Worm (Caenorhabditis elegans): ENCODE data around the gene dhhc-8.

Gene dhhc-8

DNA sequence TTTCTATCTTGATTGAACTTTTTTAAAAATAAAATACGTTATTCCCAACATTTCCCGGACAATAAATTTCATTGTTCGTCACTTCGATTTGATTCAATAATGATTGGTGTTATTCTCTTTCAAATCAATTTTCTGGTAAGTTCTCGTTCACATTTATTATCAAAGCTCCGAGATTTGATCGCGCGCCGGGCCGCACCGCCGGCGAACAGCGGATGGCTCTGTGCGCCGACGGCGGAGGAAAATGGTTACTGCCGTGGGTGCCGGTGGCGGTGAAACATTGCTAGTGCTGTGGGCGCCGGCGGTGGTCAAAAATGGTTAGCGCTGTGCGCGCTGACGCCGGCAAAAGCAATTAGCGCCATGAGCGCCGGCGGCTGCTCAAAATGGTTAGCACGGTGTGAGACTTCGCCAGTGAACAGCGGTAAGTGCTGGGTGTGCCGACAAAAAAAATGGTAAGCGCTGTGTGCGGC is 16.3 kb upstream of the dhhc-8 start, which contains the start of gene Y39E4B.13:
TSS of gene Y39E4B.13 (plus strand) at position 51 of the 467 bp plus-strand sequence.
- TF ChIP-seq K09A11.1 (tag; optimal IDR thresholded peaks at IDR 0.05; ENCODE audit: insufficient read depth) (no peak), elt-4 (tag; optimal IDR thresholded peaks at IDR 0.05) (no peak), T23F11.4 (GFP tag; optimal IDR thresholded peaks at IDR 0.05) (no peak), che-1 (tag; optimal IDR thresholded peaks at IDR 0.05) (no peak), C08G9.2 (tag; optimal IDR thresholded peaks at IDR 0.05) (no peak), hlh-6 (tag; optimal IDR thresholded peaks at IDR 0.05) (no peak), elt-2 (tag; optimal IDR thresholded peaks at IDR 0.05) (no peak), F13H6.1 (tag; optimal IDR thresholded peaks at IDR 0.05) (no peak), fax-1 (tag; optimal IDR thresholded peaks at IDR 0.05) (no peak), fkh-6 (tag; optimal IDR thresholded peaks at IDR 0.05) (no peak), odd-2 (tag; optimal IDR thresholded peaks at IDR 0.05) (no peak), sox-2 (GFP tag; IDR thresholded peaks at IDR 0.05) (no peak), ceh-19 (GFP tag; optimal IDR thresholded peaks at IDR 0.05) (no peak)

- TF ChIP-seq ceh-31 (tag; optimal IDR thresholded peaks at IDR 0.05), result no peak
- TF ChIP-seq K02D7.2 (tag; optimal IDR thresholded peaks at IDR 0.05), result peak; percentile 24
Measured at ce11 chrIII:13092352-13092751, 15.1 kb upstream of the dhhc-8 start.

ce11 chrIII:13099190-13099875 is 8.1 kb upstream of the dhhc-8 start, which contains the start of gene pqn-83:
Gene pqn-83, minus strand, starts transcription at chrIII:13099461.
- no peak for TF ChIP-seq ceh-19 (GFP tag; optimal IDR thresholded peaks at IDR 0.05)
- peak; percentile 82 for TF ChIP-seq nfya-1 (tag; optimal IDR thresholded peaks at IDR 0.05)

DNA sequence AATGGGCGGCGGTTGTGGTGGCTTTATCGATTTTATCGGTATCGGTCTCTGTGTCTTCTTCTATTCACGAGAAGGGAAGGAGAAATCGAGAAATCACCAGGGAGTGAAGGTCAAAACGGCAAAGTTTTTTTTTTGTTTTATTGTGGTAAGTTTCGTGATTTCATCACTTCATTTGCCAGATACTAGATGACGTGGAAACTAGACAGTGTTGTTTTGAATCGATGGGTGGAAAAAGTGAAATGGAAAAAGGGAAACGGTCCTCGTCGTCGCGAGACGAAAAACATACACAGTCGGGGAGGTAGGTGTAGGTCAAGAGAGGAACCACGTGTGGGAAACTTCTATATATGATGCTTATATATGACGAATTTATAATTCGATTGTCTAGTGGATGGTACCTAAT is 6.3 kb upstream of the dhhc-8 start:
- no peak for TF ChIP-seq che-1 (tag; optimal IDR thresholded peaks at IDR 0.05)
- no peak for TF ChIP-seq unc-3 (GFP tag; conservative IDR thresholded peaks at IDR 0.05)
- no peak for TF ChIP-seq unc-3 (tag; optimal IDR thresholded peaks at IDR 0.05)
- TF ChIP-seq ceh-48 (tag; optimal IDR thresholded peaks at IDR 0.05), result no peak
- TF ChIP-seq ztf-16 (tag; optimal IDR thresholded peaks at IDR 0.05), result no peak
- no peak for TF ChIP-seq ttx-3 (tag; optimal IDR thresholded peaks at IDR 0.05)
- TF ChIP-seq elt-4 (tag; optimal IDR thresholded peaks at IDR 0.05), result no peak
- TF ChIP-seq unc-86 (tag; optimal IDR thresholded peaks at IDR 0.05), result no peak
- TF ChIP-seq nhr-11 (tag; optimal IDR thresholded peaks at IDR 0.05), result no peak

ce11 chrIII:13103980-13104379 is 3.4 kb upstream of the dhhc-8 start:
- TF ChIP-seq ztf-16 (tag; optimal IDR thresholded peaks at IDR 0.05) (no peak), hlh-30 (tag; optimal IDR thresholded peaks at IDR 0.05; ENCODE audit: insufficient read depth) (no peak)

DNA sequence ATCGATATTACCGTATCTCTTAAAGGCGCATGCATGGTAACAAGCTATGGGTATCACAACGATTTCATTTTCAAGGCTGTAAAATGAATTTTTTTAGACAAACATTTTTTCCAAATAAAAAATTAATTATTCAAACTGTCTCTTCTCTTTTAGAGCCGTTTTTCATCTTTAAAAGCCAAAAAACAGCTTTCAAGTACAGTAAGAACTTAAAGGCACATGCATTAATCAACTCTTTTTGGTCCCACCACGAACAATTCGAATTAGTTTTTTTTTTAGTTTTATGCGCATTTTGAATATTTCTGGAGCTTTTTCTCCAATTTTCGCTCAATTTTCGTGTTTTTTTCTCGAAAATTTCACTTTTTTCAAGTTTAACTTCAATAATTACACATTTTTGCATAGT is 3.0 kb upstream of the dhhc-8 start:
- TF ChIP-seq dmd-4 (tag; optimal IDR thresholded peaks at IDR 0.05; ENCODE audit: borderline replicate concordance) (no peak), ceh-2 (tag; optimal IDR thresholded peaks at IDR 0.05) (no peak), che-1 (tag; optimal IDR thresholded peaks at IDR 0.05) (no peak), K09A11.1 (tag; optimal IDR thresholded peaks at IDR 0.05; ENCODE audit: insufficient read depth) (no peak), sox-4 (tag; optimal IDR thresholded peaks at IDR 0.05) (no peak), ceh-6 (GFP tag; optimal IDR thresholded peaks at IDR 0.05) (no peak), hlh-13 (GFP tag; optimal IDR thresholded peaks at IDR 0.05) (no peak), lin-11 (tag; optimal IDR thresholded peaks at IDR 0.05) (no peak), hlh-6 (tag; optimal IDR thresholded peaks at IDR 0.05) (no peak), Y22D7AL.16 (tag; optimal IDR thresholded peaks at IDR 0.05) (no peak)
